Fruit fly (Drosophila melanogaster) whole organism, embryonic: Measurements from ENCODE around the gene Obp73a.
A peak's percentile ranks its signal among the peaks of the same experiment; 100 is the strongest.

Source experiments
- Ada2b ChIP-seq: fragments of 200-800 bp; sonication (Bioruptor generic); IDR thresholded peaks from 2 replicates; pipeline ENCODE4 v1.3.6; 2022; ENCODE audit warnings: missing biosample characterization, missing genetic modification characterization
- Atf3 ChIP-seq: fragments of 200-800 bp; sonication (Bioruptor generic); optimal IDR thresholded peaks from 3 replicates; lab custom pipeline; 2016; ENCODE audit warnings: missing biosample characterization, missing genetic modification characterization
- Awh ChIP-seq: fragments of 200-800 bp; sonication (Bioruptor generic); IDR thresholded peaks from 2 replicates; pipeline ENCODE4, ENCODE4 v1.3.6; 2022; ENCODE audit warnings: missing biosample characterization, missing genetic modification characterization
- Bgb ChIP-seq: fragments of 200-800 bp; sonication (Bioruptor generic); IDR thresholded peaks from 2 replicates; pipeline ENCODE4 v1.3.6; 2022; ENCODE audit warnings: missing biosample characterization, missing genetic modification characterization; ENCODE audit not compliant: partially characterized antibody
- Blimp-1 ChIP-seq: fragments of 200-800 bp; sonication (Bioruptor generic); optimal IDR thresholded peaks from 3 replicates; lab custom pipeline; 2018; ENCODE audit warnings: missing biosample characterization, missing genetic modification characterization, mild to moderate bottlenecking, moderate library complexity, missing genetic modification reagents
- CG11085 ChIP-seq: fragments of 200-800 bp; sonication (Bioruptor generic); IDR thresholded peaks from 2 replicates; pipeline ENCODE4 v1.3.6; 2022; ENCODE audit warnings: missing biosample characterization, missing genetic modification characterization
- CG14014 ChIP-seq: fragments of 200-800 bp; sonication (Bioruptor generic); IDR thresholded peaks from 2 replicates; pipeline ENCODE4 v1.3.6; 2022; ENCODE audit warnings: missing biosample characterization, missing genetic modification characterization
- CG15269 ChIP-seq: fragments of 200-800 bp; sonication (Bioruptor generic); optimal IDR thresholded peaks from 2 replicates; lab custom pipeline; 2018; ENCODE audit warnings: missing biosample characterization, mild to moderate bottlenecking, missing genetic modification characterization, moderate library complexity
- CG1603 ChIP-seq: fragments of 200-800 bp; sonication (Bioruptor generic); optimal IDR thresholded peaks from 2 replicates; lab custom pipeline; 2019; ENCODE audit warnings: missing biosample characterization, mild to moderate bottlenecking, missing genetic modification characterization, moderate library complexity
- CG2712 ChIP-seq: fragments of 200-800 bp; optimal IDR thresholded peaks from 3 replicates; lab custom pipeline; 2019; ENCODE audit warnings: missing biosample characterization, mild to moderate bottlenecking, missing genetic modification characterization, moderate library complexity
- CG31441 ChIP-seq: fragments of 200-800 bp; sonication (Bioruptor generic); IDR thresholded peaks from 2 replicates; pipeline ENCODE4 v1.3.6; 2022; ENCODE audit warnings: missing biosample characterization, missing genetic modification characterization
- CG3281 ChIP-seq: fragments of 200-800 bp; sonication (Bioruptor generic); optimal IDR thresholded peaks from 3 replicates; lab custom pipeline; 2017; ENCODE audit warnings: missing biosample characterization, mild to moderate bottlenecking, missing genetic modification characterization
- CG33557 ChIP-seq: fragments of 200-800 bp; sonication (Bioruptor generic); optimal IDR thresholded peaks from 2 replicates; lab custom pipeline; 2019; ENCODE audit warnings: missing biosample characterization, mild to moderate bottlenecking, missing genetic modification characterization, moderate library complexity
- CG34422 ChIP-seq: fragments of 200-800 bp; sonication (Bioruptor generic); IDR thresholded peaks from 3 replicates; pipeline ENCODE4 v1.3.6; 2022; ENCODE audit warnings: missing biosample characterization, missing genetic modification characterization
- CG3726 ChIP-seq: fragments of 200-800 bp; sonication (Bioruptor generic); IDR thresholded peaks from 3 replicates; pipeline ENCODE4, ENCODE4 v1.3.6; 2022; ENCODE audit warnings: missing biosample characterization, missing genetic modification characterization
- CG4820 ChIP-seq: fragments of 200-800 bp; sonication (Bioruptor generic); optimal IDR thresholded peaks from 3 replicates; lab custom pipeline; 2016; ENCODE audit warnings: missing biosample characterization, missing genetic modification characterization
- CG5180 ChIP-seq: fragments of 200-800 bp; sonication (Bioruptor generic); optimal IDR thresholded peaks from 3 replicates; lab custom pipeline; 2017; ENCODE audit warnings: missing biosample characterization, missing genetic modification characterization, mild to moderate bottlenecking, moderate library complexity, missing genetic modification reagents
- CG5953 ChIP-seq: fragments of 200-800 bp; sonication (Bioruptor generic); IDR thresholded peaks from 2 replicates; pipeline ENCODE4 v1.3.6; 2022; ENCODE audit warnings: missing biosample characterization, missing genetic modification characterization
- CG8944 ChIP-seq: fragments of 200-800 bp; sonication (Bioruptor generic); optimal IDR thresholded peaks from 3 replicates; lab custom pipeline; 2016; ENCODE audit warnings: missing biosample characterization, missing genetic modification characterization
- CG9727 ChIP-seq: fragments of 200-800 bp; sonication (Bioruptor generic); optimal IDR thresholded peaks from 3 replicates; lab custom pipeline; 2017; ENCODE audit warnings: missing biosample characterization, mild to moderate bottlenecking, missing genetic modification characterization
- CHES-1-like ChIP-seq: fragments of 200-800 bp; sonication (Bioruptor generic); optimal IDR thresholded peaks from 2 replicates; lab custom pipeline; 2016; ENCODE audit warnings: missing biosample characterization, missing genetic modification characterization
- D19A ChIP-seq: fragments of 200-800 bp; optimal IDR thresholded peaks from 3 replicates; lab custom pipeline; 2019; ENCODE audit warnings: missing biosample characterization, mild to moderate bottlenecking, missing genetic modification characterization, moderate library complexity
- Dip2 ChIP-seq: fragments of 200-800 bp; sonication (Bioruptor generic); IDR thresholded peaks from 2 replicates; pipeline ENCODE4 v1.3.6; 2022; ENCODE audit warnings: missing biosample characterization, missing genetic modification characterization
- Doc3 ChIP-seq: fragments of 200-800 bp; sonication (Bioruptor generic); IDR thresholded peaks from 3 replicates; pipeline ENCODE4 v1.3.6; 2022; ENCODE audit warnings: missing biosample characterization, missing genetic modification characterization; ENCODE audit not compliant: partially characterized antibody
- E2f2 ChIP-seq: fragments of 200-800 bp; sonication (Bioruptor generic); IDR thresholded peaks from 2 replicates; pipeline ENCODE4 v1.3.6; 2022; ENCODE audit warnings: missing biosample characterization, missing genetic modification characterization
- H15 ChIP-seq: fragments of 200-800 bp; sonication (Bioruptor generic); IDR thresholded peaks from 3 replicates; pipeline ENCODE4 v1.3.6; 2022; ENCODE audit warnings: missing biosample characterization, missing genetic modification characterization
- HHEX ChIP-seq: fragments of 200-800 bp; sonication (Bioruptor generic); optimal IDR thresholded peaks from 3 replicates; lab custom pipeline; 2017; ENCODE audit warnings: missing biosample characterization, mild to moderate bottlenecking, missing genetic modification characterization, missing genetic modification reagents
- HLH4C ChIP-seq: fragments of 200-800 bp; sonication (Bioruptor generic); IDR thresholded peaks from 3 replicates; pipeline ENCODE4 v1.3.6; 2022; ENCODE audit warnings: missing biosample characterization, missing genetic modification characterization; ENCODE audit not compliant: partially characterized antibody
- Hand ChIP-seq: fragments of 200-800 bp; sonication (Bioruptor generic); optimal IDR thresholded peaks from 2 replicates; lab custom pipeline; 2017; ENCODE audit warnings: mild to moderate bottlenecking, missing biosample characterization, missing genetic modification reagents, missing genetic modification characterization
- HmgZ ChIP-seq: fragments of 200-800 bp; sonication (Bioruptor generic); optimal IDR thresholded peaks from 2 replicates; lab custom pipeline; 2018; ENCODE audit warnings: missing biosample characterization, mild to moderate bottlenecking, missing genetic modification characterization
- Hmr ChIP-seq: fragments of 200-800 bp; sonication (Bioruptor generic); optimal IDR thresholded peaks from 3 replicates; lab custom pipeline; 2017; ENCODE audit warnings: mild to moderate bottlenecking, missing biosample characterization, missing genetic modification reagents, missing genetic modification characterization
- Oaz ChIP-seq: fragments of 200-800 bp; sonication (Bioruptor generic); IDR thresholded peaks from 2 replicates; pipeline ENCODE4 v1.3.6; 2022; ENCODE audit warnings: missing biosample characterization, missing genetic modification characterization
- Stat92E ChIP-seq, 3 experiments: fragments of >200 bp in 2 of 3; fragments of 200-800 bp in 1 of 3; sonication (Bioruptor generic) in 1 of 3; optimal IDR thresholded peaks; 2 replicates each; lab custom pipeline; 2017 to 2019; ENCODE audit warnings: missing biosample characterization in 3 of 3, missing genetic modification characterization in 3 of 3, mild to moderate bottlenecking in 1 of 3, moderate library complexity in 1 of 3
- Trl ChIP-seq, 3 experiments: fragments of >200 bp in 2 of 3; fragments of 200-800 bp in 1 of 3; sonication (Bioruptor generic) in 1 of 3; optimal IDR thresholded peaks; 2 replicates in 1 of 3; 3 replicates in 2 of 3; lab custom pipeline; 2016 to 2017; ENCODE audit warnings: missing biosample characterization in 1 of 3, missing genetic modification characterization in 1 of 3
- Xrp1 ChIP-seq: fragments of 200-800 bp; sonication (Bioruptor generic); IDR thresholded peaks from 2 replicates; pipeline ENCODE4 v1.3.6; 2022; ENCODE audit warnings: missing biosample characterization, missing genetic modification characterization
- ap ChIP-seq: fragments of 200-800 bp; sonication (Bioruptor generic); IDR thresholded peaks from 2 replicates; pipeline ENCODE4 v1.3.6; 2022; ENCODE audit warnings: missing biosample characterization, missing genetic modification characterization
- br ChIP-seq: fragments of >200 bp; optimal IDR thresholded peaks from 2 replicates; lab custom pipeline; 2017
- chm ChIP-seq: fragments of 200-800 bp; sonication (Bioruptor generic); IDR thresholded peaks from 2 replicates; pipeline ENCODE4 v1.3.6; 2022; ENCODE audit warnings: missing biosample characterization, missing genetic modification characterization
- corto ChIP-seq: fragments of 200-800 bp; sonication (Bioruptor generic); optimal IDR thresholded peaks from 2 replicates; lab custom pipeline; 2016; ENCODE audit warnings: missing biosample characterization, mild to moderate bottlenecking, missing genetic modification characterization, moderate library complexity
- cwo ChIP-seq: fragments of 200-800 bp; sonication (Bioruptor generic); optimal IDR thresholded peaks from 3 replicates; lab custom pipeline; 2017; ENCODE audit warnings: missing biosample characterization, missing genetic modification characterization, mild to moderate bottlenecking, moderate library complexity, missing genetic modification reagents
- dan ChIP-seq: fragments of 200-800 bp; sonication (Bioruptor generic); IDR thresholded peaks from 2 replicates; pipeline ENCODE4 v1.3.6; 2022; ENCODE audit warnings: missing biosample characterization, missing genetic modification characterization
- dati ChIP-seq: fragments of 200-800 bp; sonication (Bioruptor generic); IDR thresholded peaks from 2 replicates; pipeline ENCODE4 v1.3.6; 2022; ENCODE audit warnings: missing biosample characterization, missing genetic modification characterization
- h ChIP-seq: fragments of >200 bp; optimal IDR thresholded peaks from 2 replicates; lab custom pipeline; 2017
- hb ChIP-seq: fragments of 200-800 bp; sonication (Bioruptor generic); IDR thresholded peaks from 3 replicates; pipeline ENCODE4 v1.3.6; 2022; ENCODE audit warnings: missing biosample characterization, missing genetic modification characterization; ENCODE audit not compliant: partially characterized antibody
- lbe ChIP-seq: fragments of 200-800 bp; sonication (Bioruptor generic); optimal IDR thresholded peaks from 2 replicates; lab custom pipeline; 2016; ENCODE audit warnings: missing biosample characterization, mild to moderate bottlenecking, missing genetic modification characterization
- mirr ChIP-seq: fragments of 200-800 bp; sonication (Bioruptor generic); optimal IDR thresholded peaks from 3 replicates; lab custom pipeline; 2018; ENCODE audit warnings: missing biosample characterization, mild to moderate bottlenecking, missing genetic modification characterization
- pnt ChIP-seq: fragments of 200-800 bp; sonication (Bioruptor generic); optimal IDR thresholded peaks from 3 replicates; lab custom pipeline; 2016; ENCODE audit warnings: missing biosample characterization, missing genetic modification characterization
- pros ChIP-seq: fragments of 200-800 bp; sonication (Bioruptor generic); optimal IDR thresholded peaks from 3 replicates; lab custom pipeline; 2019; ENCODE audit warnings: missing biosample characterization, mild to moderate bottlenecking, missing genetic modification characterization, moderate library complexity
- sc ChIP-seq, 3 experiments: fragments of >200 bp in 2 of 3; fragments of 200-800 bp in 1 of 3; sonication (Bioruptor generic) in 1 of 3; optimal IDR thresholded peaks; 2 replicates in 2 of 3; 3 replicates in 1 of 3; lab custom pipeline; 2017; ENCODE audit warnings: mild to moderate bottlenecking in 1 of 3, missing biosample characterization in 1 of 3, missing genetic modification characterization in 1 of 3, missing genetic modification reagents in 1 of 3
- tap ChIP-seq: fragments of 200-800 bp; optimal IDR thresholded peaks from 3 replicates; lab custom pipeline; 2019; ENCODE audit warnings: missing biosample characterization, mild to moderate bottlenecking, missing genetic modification characterization, moderate library complexity
- twi ChIP-seq: fragments of 200-800 bp; optimal IDR thresholded peaks from 2 replicates; lab custom pipeline; 2019; ENCODE audit warnings: missing biosample characterization, mild to moderate bottlenecking, missing genetic modification characterization, moderate library complexity

The Obp73a gene

dm6 chr3L:16989169-16989568 is 45.0 kb downstream of the Obp73a start (continued):
- TF ChIP-seq Blimp-1 (GFP tag; lab: Kevin White, UChicago) (peak; percentile 27), HLH4C (GFP tag; lab: Robert Waterston, UW) (no peak), CHES-1-like (GFP tag; lab: Kevin White, UChicago) (no peak), Bgb (GFP tag; lab: Robert Waterston, UW) (no peak), HHEX (peak; percentile 39), Awh (GFP tag; lab: Robert Waterston, UW) (no peak), twi (tag; lab: Kevin White, UChicago) (no peak), sc (optimal IDR thresholded peaks at IDR 0.05; lab: Kevin White, UChicago) (no peak), sc (GFP tag; optimal IDR thresholded peaks at IDR 0.05; lab: Kevin White, UChicago) (no peak), CG34422 (GFP tag; lab: Robert Waterston, UW) (no peak), CG9727 (peak; percentile 39), Atf3 (GFP tag; lab: Kevin White, UChicago) (no peak), br (no peak), CG31441 (GFP tag; lab: Robert Waterston, UW) (no peak), Xrp1 (GFP tag; lab: Robert Waterston, UW) (peak; percentile 51; the same call in 1 of the 2 replicates), tap (tag; lab: Kevin White, UChicago) (peak; percentile 2), dan (no peak), E2f2 (GFP tag; lab: Robert Waterston, UW) (peak; percentile 32; the same call in 1 of the 2 replicates), Oaz (no peak), Trl (optimal IDR thresholded peaks at IDR 0.05; lab: Kevin White, UChicago) (no peak), Trl (GFP tag; optimal IDR thresholded peaks at IDR 0.05; lab: Kevin White, UChicago) (no peak), CG11085 (GFP tag; lab: Robert Waterston, UW) (no peak), h (lab: Kevin White, UChicago) (no peak), Stat92E (GFP tag; optimal IDR thresholded peaks at IDR 0.05; lab: Kevin White, UChicago) (peak in 1 of 3 experiments; percentile 30), Hand (GFP tag; lab: Kevin White, UChicago) (no peak), Dip2 (no peak), mirr (GFP tag; lab: Kevin White, UChicago) (no peak), CG3281 (peak; percentile 45), CG3726 (GFP tag; lab: Robert Waterston, UW) (no peak), Ada2b (GFP tag; lab: Robert Waterston, UW) (no peak), corto (GFP tag; lab: Kevin White, UChicago) (no peak), CG8944 (GFP tag; lab: Kevin White, UChicago) (no peak), CG4820 (GFP tag; lab: Kevin White, UChicago) (no peak), ap (no peak), CG33557 (GFP tag; lab: Kevin White, UChicago) (peak; percentile 14), cwo (GFP tag; lab: Kevin White, UChicago) (no peak), CG5180 (GFP tag; lab: Kevin White, UChicago) (no peak), CG1603 (tag; lab: Kevin White, UChicago) (no peak), Hmr (GFP tag; lab: Kevin White, UChicago) (no peak), CG14014 (GFP tag; lab: Robert Waterston, UW) (peak; percentile 36; the same call in 1 of the 2 replicates), CG15269 (tag; lab: Kevin White, UChicago) (peak; percentile 68), dati (GFP tag; lab: Robert Waterston, UW) (no peak), CG5953 (GFP tag; lab: Robert Waterston, UW) (no peak), pnt (no peak), pros (GFP tag; lab: Kevin White, UChicago) (no peak), hb (GFP tag; lab: Robert Waterston, UW) (no peak), HmgZ (tag; lab: Kevin White, UChicago) (peak; percentile 8), CG2712 (tag; lab: Kevin White, UChicago) (peak; percentile 66), Doc3 (GFP tag; lab: Robert Waterston, UW) (no peak), D19A (tag; lab: Kevin White, UChicago) (no peak), lbe (GFP tag; lab: Kevin White, UChicago) (peak; percentile 31), H15 (GFP tag; lab: Robert Waterston, UW) (no peak), chm (no peak)
